Worm (Caenorhabditis elegans) whole organism, young adult: ENCODE measurements around the gene srv-16.

Experiments
- Y53G8AR.9 ChIP-seq: fragments of 200-800 bp; sonication (Bioruptor generic); conservative IDR thresholded peaks from 2 replicates; pipeline ENCODE4 v1.3.6; 2022; ENCODE audit warnings: missing genetic modification reagents, missing genetic modification characterization, missing compliant biosample characterization
- nfya-1 ChIP-seq: sonication (generic microtip); optimal IDR thresholded peaks from 2 replicates; lab custom pipeline; 2017; ENCODE audit warnings: antibody characterized with exemption, missing compliant biosample characterization, missing genetic modification characterization, borderline replicate concordance; ENCODE audit not compliant: insufficient read depth
- unc-130 ChIP-seq: sonication (generic microtip); optimal IDR thresholded peaks from 2 replicates; lab custom pipeline; 2016; ENCODE audit warnings: missing genetic modification reagents, missing genetic modification characterization, missing compliant biosample characterization

DNA sequence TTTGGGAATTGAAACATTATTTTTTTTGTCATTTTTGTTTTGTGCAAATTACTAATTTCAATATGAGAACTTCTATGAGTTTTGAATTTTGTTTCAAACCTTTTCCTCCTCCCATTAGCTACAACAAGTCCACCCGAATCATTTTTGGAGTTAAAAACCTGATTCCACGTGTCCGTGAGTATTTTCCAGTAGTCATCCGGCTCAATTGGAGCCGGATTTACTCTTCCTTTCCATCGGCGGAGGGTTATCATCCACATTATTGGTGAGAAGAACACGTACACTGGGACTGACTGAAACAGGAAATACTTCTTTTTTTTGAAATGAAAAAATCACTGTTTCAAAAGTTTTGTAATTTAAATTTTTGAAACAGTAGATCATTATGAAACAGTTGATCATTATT, 10.7 kb downstream of the srv-16 start:
- no peak for TF ChIP-seq nfya-1 (tag; lab: Kevin White, UChicago)
- no peak for TF ChIP-seq unc-130 (GFP tag; lab: Kevin White, UChicago)
- TF ChIP-seq Y53G8AR.9 (GFP tag; lab: Robert Waterston, UW), result no peak
